Fruit fly (Drosophila melanogaster) whole organism, prepupa: ENCODE measurements around the gene CG33287.

Source experiments
- Blimp-1 ChIP-seq: fragments of 200-800 bp; sonication (Bioruptor generic); optimal IDR thresholded peaks from 3 replicates; lab custom pipeline; 2017; ENCODE audit warnings: missing biosample characterization, missing genetic modification characterization, mild to moderate bottlenecking, moderate library complexity, missing genetic modification reagents
- CG10631 ChIP-seq: fragments of 200-800 bp; sonication (Bioruptor generic); optimal IDR thresholded peaks from 2 replicates; lab custom pipeline; 2016; ENCODE audit warnings: missing biosample characterization, missing genetic modification characterization
- CG10669 ChIP-seq: fragments of 200-800 bp; sonication (Bioruptor generic); optimal IDR thresholded peaks from 3 replicates; lab custom pipeline; 2018; ENCODE audit warnings: missing biosample characterization, mild to moderate bottlenecking, missing genetic modification characterization, moderate library complexity
- CG11762 ChIP-seq: fragments of 200-800 bp; sonication (Bioruptor generic); optimal IDR thresholded peaks from 3 replicates; lab custom pipeline; 2016; ENCODE audit warnings: missing biosample characterization, missing genetic modification characterization; ENCODE audit not compliant: insufficient read depth
- CG11902 ChIP-seq: fragments of 200-800 bp; sonication (Bioruptor generic); optimal IDR thresholded peaks from 3 replicates; lab custom pipeline; 2016; ENCODE audit warnings: missing biosample characterization, missing genetic modification characterization
- CG15336 ChIP-seq: fragments of 200-800 bp; sonication (Bioruptor generic); IDR thresholded peaks from 2 replicates; pipeline ENCODE4 v1.3.6; 2022; ENCODE audit warnings: missing biosample characterization, missing genetic modification characterization
- CG1621 ChIP-seq: fragments of 200-800 bp; sonication (Bioruptor generic); optimal IDR thresholded peaks from 3 replicates; lab custom pipeline; 2018; ENCODE audit warnings: missing biosample characterization, mild to moderate bottlenecking, missing genetic modification characterization
- CG16779 ChIP-seq: fragments of 200-800 bp; sonication (Bioruptor generic); optimal IDR thresholded peaks from 3 replicates; lab custom pipeline; 2017; ENCODE audit warnings: missing biosample characterization, mild to moderate bottlenecking, missing genetic modification characterization
- CG3032 ChIP-seq: fragments of 200-800 bp; optimal IDR thresholded peaks from 2 replicates; lab custom pipeline; 2019; ENCODE audit warnings: missing biosample characterization, mild to moderate bottlenecking, missing genetic modification characterization, moderate library complexity
- CG31627 ChIP-seq: fragments of 200-800 bp; sonication (Bioruptor generic); optimal IDR thresholded peaks from 3 replicates; lab custom pipeline; 2016; ENCODE audit warnings: missing biosample characterization, missing genetic modification characterization
- CG32006 ChIP-seq: fragments of 200-800 bp; sonication (Bioruptor generic); optimal IDR thresholded peaks from 3 replicates; lab custom pipeline; 2017; ENCODE audit warnings: missing biosample characterization, mild to moderate bottlenecking, missing genetic modification characterization
- CG34406 ChIP-seq: fragments of 200-800 bp; sonication (Bioruptor generic); optimal IDR thresholded peaks from 3 replicates; lab custom pipeline; 2016; ENCODE audit warnings: missing biosample characterization, missing genetic modification characterization
- CG3919 ChIP-seq: fragments of 200-800 bp; sonication (Bioruptor generic); optimal IDR thresholded peaks from 3 replicates; lab custom pipeline; 2016; ENCODE audit warnings: missing biosample characterization, missing genetic modification characterization
- CG6163 ChIP-seq: fragments of 200-800 bp; sonication (Bioruptor generic); IDR thresholded peaks from 3 replicates; pipeline ENCODE4 v1.3.6; 2022; ENCODE audit warnings: missing biosample characterization, missing genetic modification characterization
- CG6276 ChIP-seq: fragments of 200-800 bp; sonication (Bioruptor generic); optimal IDR thresholded peaks from 2 replicates; lab custom pipeline; 2017; ENCODE audit warnings: missing biosample characterization, mild to moderate bottlenecking, missing genetic modification characterization
- CG6792 ChIP-seq: fragments of 200-800 bp; sonication (Bioruptor generic); optimal IDR thresholded peaks from 3 replicates; lab custom pipeline; 2016; ENCODE audit warnings: missing biosample characterization, missing genetic modification characterization
- CG6808 ChIP-seq: fragments of 200-800 bp; sonication (Bioruptor generic); optimal IDR thresholded peaks from 3 replicates; lab custom pipeline; 2017; ENCODE audit warnings: missing biosample characterization, missing genetic modification characterization, mild to moderate bottlenecking, moderate library complexity, missing genetic modification reagents
- CG6854 ChIP-seq: fragments of 200-800 bp; sonication (Bioruptor generic); optimal IDR thresholded peaks from 2 replicates; lab custom pipeline; 2017; ENCODE audit warnings: missing biosample characterization, mild to moderate bottlenecking, missing genetic modification characterization
- CG7368 ChIP-seq: fragments of 200-800 bp; sonication (Bioruptor generic); optimal IDR thresholded peaks from 3 replicates; lab custom pipeline; 2016; ENCODE audit warnings: missing biosample characterization, missing genetic modification characterization
- CG8119 ChIP-seq: fragments of 200-800 bp; sonication (Bioruptor generic); IDR thresholded peaks from 3 replicates; pipeline ENCODE4 v1.3.6; 2022; ENCODE audit warnings: missing biosample characterization, missing genetic modification characterization
- CG8319 ChIP-seq: fragments of 200-800 bp; sonication (Bioruptor generic); optimal IDR thresholded peaks from 3 replicates; lab custom pipeline; 2016; ENCODE audit warnings: missing biosample characterization, missing genetic modification characterization
- CG8632 ChIP-seq: fragments of 200-800 bp; sonication (Bioruptor generic); optimal IDR thresholded peaks from 3 replicates; lab custom pipeline; 2016; ENCODE audit warnings: missing biosample characterization, missing genetic modification characterization
- CG9139 ChIP-seq: fragments of 200-800 bp; sonication (Bioruptor generic); optimal IDR thresholded peaks from 3 replicates; lab custom pipeline; 2017; ENCODE audit warnings: missing biosample characterization, mild to moderate bottlenecking, missing genetic modification characterization
- Eip75B ChIP-seq: fragments of 200-800 bp; sonication (Bioruptor generic); optimal IDR thresholded peaks from 3 replicates; lab custom pipeline; 2016; ENCODE audit warnings: missing biosample characterization, missing genetic modification characterization
- Eip93F ChIP-seq: fragments of 200-800 bp; sonication (Bioruptor generic); optimal IDR thresholded peaks from 2 replicates; lab custom pipeline; 2016; ENCODE audit warnings: missing biosample characterization, mild to moderate bottlenecking, missing genetic modification characterization
- Ets21C ChIP-seq: fragments of 200-800 bp; sonication (Bioruptor generic); optimal IDR thresholded peaks from 3 replicates; lab custom pipeline; 2016; ENCODE audit warnings: missing biosample characterization, missing genetic modification characterization
- Ets96B ChIP-seq: fragments of 200-800 bp; optimal IDR thresholded peaks from 2 replicates; lab custom pipeline; 2019; ENCODE audit warnings: missing biosample characterization, mild to moderate bottlenecking, missing genetic modification characterization, moderate library complexity
- Hr38 ChIP-seq: sonication (Bioruptor generic); optimal IDR thresholded peaks from 2 replicates; lab custom pipeline; 2016; ENCODE audit warnings: missing biosample characterization, missing genetic modification characterization
- Hr4 ChIP-seq: fragments of 200-800 bp; sonication (Bioruptor generic); optimal IDR thresholded peaks from 3 replicates; lab custom pipeline; 2016; ENCODE audit warnings: missing biosample characterization, missing genetic modification characterization
- Lpt ChIP-seq: fragments of 200-800 bp; sonication (Bioruptor generic); optimal IDR thresholded peaks from 3 replicates; lab custom pipeline; 2016; ENCODE audit warnings: missing biosample characterization, missing genetic modification characterization
- Met ChIP-seq: fragments of 200-800 bp; sonication (Bioruptor generic); optimal IDR thresholded peaks from 3 replicates; lab custom pipeline; 2016; ENCODE audit warnings: missing biosample characterization, missing genetic modification characterization
- Smox ChIP-seq: fragments of 200-800 bp; sonication (Bioruptor generic); optimal IDR thresholded peaks from 3 replicates; lab custom pipeline; 2016; ENCODE audit warnings: missing biosample characterization, missing genetic modification characterization
- Sox102F ChIP-seq: fragments of 200-800 bp; sonication (Bioruptor generic); optimal IDR thresholded peaks from 2 replicates; lab custom pipeline; 2016; ENCODE audit warnings: missing biosample characterization, mild to moderate bottlenecking, missing genetic modification characterization
- Sox14 ChIP-seq: fragments of 200-800 bp; sonication (Bioruptor generic); optimal IDR thresholded peaks from 3 replicates; lab custom pipeline; 2016; ENCODE audit warnings: missing biosample characterization, missing genetic modification characterization
- achi ChIP-seq: fragments of 200-800 bp; sonication (Bioruptor generic); optimal IDR thresholded peaks from 3 replicates; lab custom pipeline; 2016; ENCODE audit warnings: missing biosample characterization, missing genetic modification characterization
- acj6 ChIP-seq: fragments of 200-800 bp; sonication (Bioruptor generic); optimal IDR thresholded peaks from 3 replicates; lab custom pipeline; 2016; ENCODE audit warnings: missing biosample characterization, missing genetic modification characterization
- cyc ChIP-seq: fragments of 200-800 bp; sonication (Bioruptor generic); optimal IDR thresholded peaks from 3 replicates; lab custom pipeline; 2016; ENCODE audit warnings: missing biosample characterization, missing genetic modification characterization
- dac ChIP-seq: fragments of 200-800 bp; sonication (Bioruptor generic); optimal IDR thresholded peaks from 2 replicates; lab custom pipeline; 2017; ENCODE audit warnings: missing biosample characterization, mild to moderate bottlenecking, missing genetic modification characterization
- dsx ChIP-seq: fragments of 200-800 bp; optimal IDR thresholded peaks from 3 replicates; lab custom pipeline; 2019; ENCODE audit warnings: missing biosample characterization, mild to moderate bottlenecking, missing genetic modification characterization, moderate library complexity; ENCODE audit not compliant: poor library complexity, severe bottlenecking
- eg ChIP-seq: fragments of 200-800 bp; sonication (Bioruptor generic); IDR thresholded peaks from 3 replicates; pipeline ENCODE4 v1.3.6; 2022; ENCODE audit warnings: missing biosample characterization, missing genetic modification characterization
- esn ChIP-seq: fragments of 200-800 bp; sonication (Bioruptor generic); optimal IDR thresholded peaks from 2 replicates; lab custom pipeline; 2016; ENCODE audit warnings: missing biosample characterization, mild to moderate bottlenecking, missing genetic modification characterization, moderate library complexity
- fd59A ChIP-seq: fragments of 200-800 bp; sonication (Bioruptor generic); optimal IDR thresholded peaks from 2 replicates; lab custom pipeline; 2017; ENCODE audit warnings: missing biosample characterization, mild to moderate bottlenecking, missing genetic modification characterization, missing genetic modification reagents
- fd85E ChIP-seq: fragments of 200-800 bp; sonication (Bioruptor generic); optimal IDR thresholded peaks from 3 replicates; lab custom pipeline; 2016; ENCODE audit warnings: missing biosample characterization, missing genetic modification characterization
- lz ChIP-seq: fragments of 200-800 bp; sonication (Bioruptor generic); optimal IDR thresholded peaks from 3 replicates; lab custom pipeline; 2016; ENCODE audit warnings: missing biosample characterization, missing genetic modification characterization
- pdm3 ChIP-seq: fragments of 200-800 bp; sonication (Bioruptor generic); optimal IDR thresholded peaks from 3 replicates; lab custom pipeline; 2016; ENCODE audit warnings: missing biosample characterization, missing genetic modification characterization
- spab ChIP-seq: fragments of 200-800 bp; sonication (Bioruptor generic); optimal IDR thresholded peaks from 2 replicates; lab custom pipeline; 2017; ENCODE audit warnings: missing biosample characterization, mild to moderate bottlenecking, missing genetic modification characterization, missing genetic modification reagents
- ss ChIP-seq, 2 experiments: fragments of 200-800 bp; sonication (Bioruptor generic); optimal IDR thresholded peaks; 2 replicates in 1 of 2; 3 replicates in 1 of 2; lab custom pipeline; 2017 to 2018; ENCODE audit warnings: mild to moderate bottlenecking in 2 of 2, missing biosample characterization in 2 of 2, missing genetic modification characterization in 2 of 2, moderate library complexity in 1 of 2
- svp ChIP-seq: fragments of 200-800 bp; sonication (Bioruptor generic); peaks from one replicate; lab custom pipeline; 2016; ENCODE audit warnings: missing biosample characterization, missing genetic modification characterization
- topi ChIP-seq: fragments of 200-800 bp; sonication (Bioruptor generic); optimal IDR thresholded peaks from 3 replicates; lab custom pipeline; 2016; ENCODE audit warnings: missing biosample characterization, missing genetic modification characterization

Gene CG33287

dm6 chr3L:20999639-21000038 is 29.2 kb upstream of the CG33287 start:
- no peak for TF ChIP-seq Ets21C
- TF ChIP-seq lz (GFP tag; lab: Kevin White, UChicago): no peak
- no peak for TF ChIP-seq CG16779
- TF ChIP-seq dac: no peak
- no peak for TF ChIP-seq Met (GFP tag; lab: Kevin White, UChicago)
- no peak for TF ChIP-seq CG1621

- TF ChIP-seq Lpt (GFP tag; lab: Kevin White, UChicago) (no peak), svp (no peak), CG32006 (GFP tag; lab: Kevin White, UChicago) (no peak), CG6163 (no peak), Hr38 (GFP tag; lab: Kevin White, UChicago) (no peak), fd85E (no peak), CG6854 (GFP tag; lab: Kevin White, UChicago) (no peak)
These were observed 20.9 kb upstream of the CG33287 start, which contains the start of gene CG12984 for dm6 chr3L:20991373-20991772. TSS of gene CG12984 (plus strand) at chr3L:20991673.

DNA sequence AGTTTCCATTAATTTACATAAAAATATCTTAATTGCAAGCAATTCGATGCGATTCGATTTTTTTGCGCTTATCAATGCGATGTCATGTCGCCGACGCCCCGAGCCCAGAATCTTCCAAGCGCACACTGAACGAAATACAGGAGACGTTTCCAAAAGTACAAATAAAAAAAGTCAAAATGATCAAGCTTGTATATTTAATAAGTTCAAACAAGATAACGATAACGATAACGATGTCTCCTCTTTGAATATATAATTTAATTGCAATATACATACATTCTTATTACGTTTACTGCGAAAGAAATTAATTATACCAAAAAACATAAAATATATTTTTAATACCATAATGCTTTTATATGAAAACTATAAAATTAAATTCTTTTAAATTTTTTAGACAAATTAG is 19.8 kb upstream of the CG33287 start:
- peak; percentile 43 for TF ChIP-seq Eip75B (GFP tag; lab: Kevin White, UChicago)
- peak; percentile 62 for TF ChIP-seq CG10669 (GFP tag; lab: Kevin White, UChicago)
- peak; percentile 22 for TF ChIP-seq CG31627 (GFP tag; lab: Kevin White, UChicago)
- no peak for TF ChIP-seq CG6276 (GFP tag; lab: Kevin White, UChicago)
- peak; percentile 49 for TF ChIP-seq achi (GFP tag; lab: Kevin White, UChicago)
- no peak for TF ChIP-seq Blimp-1 (GFP tag; lab: Kevin White, UChicago)
- TF ChIP-seq svp: peak; percentile 89
- 0 out of 3 replicates have a peak, but pooled peaks have one; percentile 21 for TF ChIP-seq CG8119
- TF ChIP-seq CG11902 (GFP tag; lab: Kevin White, UChicago): peak; percentile 8
- no peak for TF ChIP-seq Eip93F (GFP tag; lab: Kevin White, UChicago)
- peak; percentile 28 for TF ChIP-seq CG8319
- TF ChIP-seq Sox102F: peak; percentile 41
- TF ChIP-seq CG7368 (GFP tag; lab: Kevin White, UChicago): peak; percentile 23
- peak; percentile 61 for TF ChIP-seq esn (GFP tag; lab: Kevin White, UChicago)
- TF ChIP-seq Met (GFP tag; lab: Kevin White, UChicago): peak; percentile 49
- TF ChIP-seq eg (GFP tag; lab: Robert Waterston, UW): no peak
- peak; percentile 52 for TF ChIP-seq topi (GFP tag; lab: Kevin White, UChicago)
- peak; percentile 22 to 65 for TF ChIP-seq ss (GFP tag; optimal IDR thresholded peaks at IDR 0.05; lab: Kevin White, UChicago)
- TF ChIP-seq acj6 (GFP tag; lab: Kevin White, UChicago): peak; percentile 61
- peak; percentile 77 for TF ChIP-seq Ets96B (tag; lab: Kevin White, UChicago)
- no peak for TF ChIP-seq dac
- TF ChIP-seq CG15336 (GFP tag; lab: Robert Waterston, UW): no peak
- TF ChIP-seq Sox14 (GFP tag; lab: Kevin White, UChicago): no peak
- TF ChIP-seq CG34406 (GFP tag; lab: Kevin White, UChicago): peak; percentile 67
- TF ChIP-seq spab (GFP tag; lab: Kevin White, UChicago): peak; percentile 51
- peak; percentile 72 for TF ChIP-seq CG8632 (GFP tag; lab: Kevin White, UChicago)
- TF ChIP-seq dsx (GFP tag; lab: Kevin White, UChicago): peak; percentile 44
- peak; percentile 58 for TF ChIP-seq CG3032 (tag; lab: Kevin White, UChicago)
- TF ChIP-seq Hr4 (GFP tag; lab: Kevin White, UChicago): no peak
- peak; percentile 26 for TF ChIP-seq lz (GFP tag; lab: Kevin White, UChicago)
- TF ChIP-seq CG6808 (GFP tag; lab: Kevin White, UChicago): peak; percentile 19
- TF ChIP-seq fd59A (GFP tag; lab: Kevin White, UChicago): peak; percentile 50
- peak; percentile 26 for TF ChIP-seq CG9139 (GFP tag; lab: Kevin White, UChicago)
- TF ChIP-seq pdm3: peak; percentile 35
- TF ChIP-seq CG10631 (GFP tag; lab: Kevin White, UChicago): peak; percentile 49
- peak; percentile 66 for TF ChIP-seq CG3919 (GFP tag; lab: Kevin White, UChicago)
- TF ChIP-seq CG11762: no peak
- peak; percentile 26 for TF ChIP-seq Smox
- peak; percentile 50 for TF ChIP-seq CG6792 (GFP tag; lab: Kevin White, UChicago)
- TF ChIP-seq cyc (GFP tag; lab: Kevin White, UChicago): peak; percentile 31
